Worm (Caenorhabditis elegans): ENCODE measurements around the gene Y37E11B.7.
A peak's percentile ranks its signal among the peaks of the same experiment; 100 is the strongest.

Gene Y37E11B.7

DNA sequence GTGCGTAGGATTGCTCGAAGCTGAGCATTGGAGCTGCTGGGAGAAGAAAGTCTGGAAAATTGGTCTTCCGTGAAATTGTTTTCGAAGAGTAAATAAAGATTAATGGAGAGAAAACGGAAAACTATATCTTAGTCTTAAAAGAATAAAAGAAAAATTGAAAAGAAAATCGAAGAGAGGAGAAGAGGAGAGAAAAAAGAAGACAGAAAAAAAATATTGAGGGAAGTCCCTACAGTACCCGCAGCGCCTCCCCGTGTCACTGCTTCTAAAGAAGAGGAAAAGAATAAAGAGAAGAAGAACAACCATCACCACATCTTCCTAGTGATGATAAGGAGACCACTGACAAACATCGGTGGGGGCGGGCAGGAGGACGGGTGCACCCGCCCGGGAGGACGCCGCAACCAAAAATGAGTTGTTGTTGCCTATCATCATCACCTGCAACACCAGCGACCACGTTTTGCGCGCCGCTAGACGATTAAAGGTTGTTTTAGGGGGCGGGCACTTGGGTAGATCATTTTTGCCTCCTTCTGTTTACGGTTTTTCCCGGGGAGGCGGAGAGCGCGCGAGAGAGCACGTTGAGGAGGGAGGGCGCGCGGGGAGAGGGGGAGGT, 48.8 kb upstream of the Y37E11B.7 start, which contains the start of gene CC8.2 (continued):
- TF ChIP-seq mdl-1 (tag; optimal IDR thresholded peaks at IDR 0.05) (peak; percentile 44 to 62), ceh-28 (tag; optimal IDR thresholded peaks at IDR 0.05) (no peak), zag-1 (tag; optimal IDR thresholded peaks at IDR 0.05) (no peak), egl-27 (tag; optimal IDR thresholded peaks at IDR 0.05) (no peak), cey-2 (tag; optimal IDR thresholded peaks at IDR 0.05; ENCODE audit: borderline replicate concordance, insufficient read depth) (no peak), nhr-77 (tag; optimal IDR thresholded peaks at IDR 0.05) (no peak), lim-7 (GFP tag; IDR thresholded peaks at IDR 0.05) (no peak), madf-9 (GFP tag; conservative IDR thresholded peaks at IDR 0.05) (no peak), lin-13 (GFP tag; optimal IDR thresholded peaks at IDR 0.05) (peak; percentile 30), dmd-8 (GFP tag; IDR thresholded peaks at IDR 0.05) (no peak), nhr-48 (tag; optimal IDR thresholded peaks at IDR 0.05) (peak; percentile 87), nhr-237 (tag; optimal IDR thresholded peaks at IDR 0.05) (no peak), nhr-11 (tag; optimal IDR thresholded peaks at IDR 0.05) (no peak), mes-2 (tag; optimal IDR thresholded peaks at IDR 0.05; ENCODE audit: poor library complexity, severe bottlenecking) (no peak), mdt-29 (GFP tag; IDR thresholded peaks at IDR 0.05) (no peak), rbr-2 (tag; optimal IDR thresholded peaks at IDR 0.05) (no peak), ztf-7 (tag; optimal IDR thresholded peaks at IDR 0.05) (no peak), Y48G9A.11 (GFP tag; IDR thresholded peaks at IDR 0.05) (no peak), zip-11 (GFP tag; IDR thresholded peaks at IDR 0.05) (no peak), Y5F2A.4 (GFP tag; optimal IDR thresholded peaks at IDR 0.05) (no peak), dve-1 (tag; optimal IDR thresholded peaks at IDR 0.05; ENCODE audit: insufficient read depth) (no peak), gei-8 (GFP tag; optimal IDR thresholded peaks at IDR 0.05) (no peak), arid-1 (GFP tag; conservative IDR thresholded peaks at IDR 0.05) (0 out of 2 replicates have a peak, but pooled peaks have one; percentile 28), tag-97 (GFP tag; IDR thresholded peaks at IDR 0.05) (no peak), ceh-32 (tag; optimal IDR thresholded peaks at IDR 0.05; ENCODE audit: poor library complexity) (no peak), hif-1 (tag; optimal IDR thresholded peaks at IDR 0.05) (peak in 1 of 2 experiments; percentile 43), saeg-2 (GFP tag; IDR thresholded peaks at IDR 0.05) (no peak), unc-130 (GFP tag; optimal IDR thresholded peaks at IDR 0.05) (no peak), fos-1 (tag; optimal IDR thresholded peaks at IDR 0.05) (no peak), mxl-3 (GFP tag; optimal IDR thresholded peaks at IDR 0.05) (peak; percentile 91), aha-1 (tag) (peak; percentile 71), madf-5 (GFP tag; IDR thresholded peaks at IDR 0.05) (no peak), ctbp-1 (GFP tag; IDR thresholded peaks at IDR 0.05) (no peak), fkh-10 (GFP tag; optimal IDR thresholded peaks at IDR 0.05) (no peak), lin-1 (GFP tag; IDR thresholded peaks at IDR 0.05) (no peak), nhr-41 (GFP tag; IDR thresholded peaks at IDR 0.05) (no peak), lin-39 (tag; optimal IDR thresholded peaks at IDR 0.05) (no peak), unc-62 (GFP tag; optimal IDR thresholded peaks at IDR 0.05 in 1 of 2) (peak in 1 of 2 experiments; percentile 95), unc-62 (tag; optimal IDR thresholded peaks at IDR 0.05) (no peak), skn-1 (tag; optimal IDR thresholded peaks at IDR 0.05) (no peak), snpc-4 (tag; optimal IDR thresholded peaks at IDR 0.05) (no peak), nhr-6 (tag; optimal IDR thresholded peaks at IDR 0.05) (no peak), mxl-2 (GFP tag; conservative IDR thresholded peaks at IDR 0.05) (peak; percentile 59; the same call in 1 of the 2 replicates), egl-43 (GFP tag; IDR thresholded peaks at IDR 0.05) (peak; percentile 55; the same call in 1 of the 2 replicates), set-16 (GFP tag; IDR thresholded peaks at IDR 0.05) (peak; percentile 81), ces-1 (GFP tag; optimal IDR thresholded peaks at IDR 0.05) (no peak), nhr-25 (tag; optimal IDR thresholded peaks at IDR 0.05; ENCODE audit: borderline replicate concordance, insufficient read depth) (no peak), zfp-3 (GFP tag; conservative IDR thresholded peaks at IDR 0.05) (no peak)
